Fruit fly (Drosophila melanogaster): Measurements from ENCODE around the gene lok.

- TF ChIP-seq CTCF (optimal IDR thresholded peaks at IDR 0.05): no peak
- TF ChIP-seq CG8478 (optimal IDR thresholded peaks at IDR 0.05): no peak
Measured at dm6 chr2L:20097105-20097631, 35.9 kb downstream of the lok start, which contains the start of the genes mRpS18B and Kua.
